Fruit fly (Drosophila melanogaster): ENCODE data around the gene GATAe.

DNA sequence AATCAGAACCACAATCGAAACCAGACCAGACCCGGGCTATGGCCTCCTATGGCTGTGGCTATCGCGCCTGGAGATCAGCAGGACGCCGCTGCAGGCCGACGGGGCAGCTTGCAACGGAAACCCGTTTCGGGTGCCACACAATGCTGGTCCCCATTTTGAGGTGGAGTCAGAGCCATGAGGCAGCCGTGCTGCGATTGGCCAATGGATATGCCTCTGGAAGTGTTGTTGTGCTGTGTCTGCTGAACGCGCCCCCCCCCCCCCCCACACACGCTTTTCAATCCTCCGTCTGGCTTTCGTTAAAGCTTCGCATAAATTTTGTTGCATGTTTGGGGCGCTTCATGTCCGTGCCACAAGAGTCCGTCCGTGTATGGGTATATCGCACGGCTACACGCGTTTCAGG, 15.2 kb downstream of the GATAe start:
- TF ChIP-seq psq (optimal IDR thresholded peaks at IDR 0.05) (no peak), Myc (optimal IDR thresholded peaks at IDR 0.05) (no peak), Sin3A (optimal IDR thresholded peaks at IDR 0.05) (no peak), ttk (optimal IDR thresholded peaks at IDR 0.05) (no peak), h (optimal IDR thresholded peaks at IDR 0.05) (no peak), insv (optimal IDR thresholded peaks at IDR 0.05) (no peak)

Measured in Kc167 (cell line).